Worm (Caenorhabditis elegans) whole organism, late embryonic: ENCODE results near the gene Y7A5A.6.

Experiments used
- C08G9.2 ChIP-seq: sonication (generic microtip); optimal IDR thresholded peaks from 2 replicates; lab custom pipeline; 2016; ENCODE audit warnings: mild to moderate bottlenecking, missing genetic modification characterization, moderate library complexity, missing compliant biosample characterization
- K02D7.2 ChIP-seq: sonication (generic microtip); optimal IDR thresholded peaks from 2 replicates; lab custom pipeline; 2017; ENCODE audit warnings: mild to moderate bottlenecking, missing genetic modification characterization, missing compliant biosample characterization
- T23F11.4 ChIP-seq: fragments of 200-800 bp; sonication (Bioruptor generic); optimal IDR thresholded peaks from 2 replicates; lab custom pipeline; 2018; ENCODE audit warnings: mild to moderate bottlenecking, missing genetic modification characterization, missing compliant biosample characterization
- ahr-1 ChIP-seq: sonication (generic microtip); optimal IDR thresholded peaks from 2 replicates; lab custom pipeline; 2016; ENCODE audit warnings: missing genetic modification characterization, missing compliant biosample characterization
- ceh-14 ChIP-seq: sonication (generic microtip); optimal IDR thresholded peaks from 2 replicates; lab custom pipeline; 2016; ENCODE audit warnings: missing genotype, missing genetic modification characterization, missing compliant biosample characterization
- ceh-18 ChIP-seq: sonication (generic microtip); optimal IDR thresholded peaks from 2 replicates; lab custom pipeline; 2016; ENCODE audit warnings: missing genetic modification characterization, missing compliant biosample characterization
- ceh-2 ChIP-seq: sonication (generic microtip); optimal IDR thresholded peaks from 2 replicates; lab custom pipeline; 2016; ENCODE audit warnings: missing genotype, missing genetic modification characterization, missing compliant biosample characterization
- ceh-24 ChIP-seq: sonication (generic microtip); optimal IDR thresholded peaks from 2 replicates; lab custom pipeline; 2016; ENCODE audit warnings: mild to moderate bottlenecking, missing genetic modification characterization, missing compliant biosample characterization
- ceh-48 ChIP-seq: sonication (generic microtip); optimal IDR thresholded peaks from 2 replicates; lab custom pipeline; 2016; ENCODE audit warnings: missing genetic modification characterization, inconsistent platforms, missing compliant biosample characterization
- dmd-4 ChIP-seq: sonication (generic microtip); optimal IDR thresholded peaks from 2 replicates; lab custom pipeline; 2016; ENCODE audit warnings: borderline replicate concordance, missing genetic modification characterization, missing compliant biosample characterization
- elt-2 ChIP-seq: sonication (generic microtip); optimal IDR thresholded peaks from 2 replicates; lab custom pipeline; 2016; ENCODE audit warnings: missing genetic modification reagents, missing genetic modification characterization, missing compliant biosample characterization
- elt-4 ChIP-seq: sonication (generic microtip); optimal IDR thresholded peaks from 2 replicates; lab custom pipeline; 2016; ENCODE audit warnings: missing genetic modification characterization, missing compliant biosample characterization
- ets-4 ChIP-seq: sonication (generic microtip); optimal IDR thresholded peaks from 2 replicates; lab custom pipeline; 2016; ENCODE audit warnings: missing genetic modification characterization, missing compliant biosample characterization
- fax-1 ChIP-seq: sonication (generic microtip); optimal IDR thresholded peaks from 2 replicates; lab custom pipeline; 2016; ENCODE audit warnings: missing genotype, missing genetic modification characterization, missing compliant biosample characterization
- fkh-10 ChIP-seq: fragments of 150-350 bp; optimal IDR thresholded peaks from 2 replicates; lab custom pipeline; 2014; ENCODE audit warnings: missing biosample characterization, missing genetic modification reagents, missing genetic modification characterization
- gmeb-2 ChIP-seq: sonication (generic microtip); optimal IDR thresholded peaks from 2 replicates; lab custom pipeline; 2016; ENCODE audit warnings: missing genetic modification characterization, inconsistent platforms, missing compliant biosample characterization
- hlh-15 ChIP-seq: sonication (generic microtip); optimal IDR thresholded peaks from 2 replicates; lab custom pipeline; 2016; ENCODE audit warnings: missing genetic modification characterization, missing compliant biosample characterization
- hlh-6 ChIP-seq: sonication (generic microtip); optimal IDR thresholded peaks from 2 replicates; lab custom pipeline; 2016; ENCODE audit warnings: missing genotype, missing genetic modification characterization, missing compliant biosample characterization
- lin-11 ChIP-seq: fragments of 200-800 bp; sonication (Bioruptor generic); optimal IDR thresholded peaks from 2 replicates; lab custom pipeline; 2018; ENCODE audit warnings: mild to moderate bottlenecking, missing genetic modification characterization, missing compliant biosample characterization
- madf-2 ChIP-seq: sonication (generic microtip); optimal IDR thresholded peaks from 2 replicates; lab custom pipeline; 2017; ENCODE audit warnings: missing genetic modification characterization, missing compliant biosample characterization
- nfya-1 ChIP-seq: sonication (generic microtip); optimal IDR thresholded peaks from 2 replicates; lab custom pipeline; 2017; ENCODE audit warnings: missing genetic modification characterization, mild to moderate bottlenecking, missing compliant biosample characterization, antibody characterized with exemption, moderate library complexity
- nhr-11 ChIP-seq: fragments of 150-350 bp; optimal IDR thresholded peaks from 2 replicates; lab custom pipeline; 2014; ENCODE audit warnings: missing biosample characterization, missing genetic modification characterization
- npax-4 ChIP-seq: sonication (generic microtip); optimal IDR thresholded peaks from 2 replicates; lab custom pipeline; 2016; ENCODE audit warnings: missing genetic modification characterization, missing compliant biosample characterization
- pax-1 ChIP-seq: fragments of 150-350 bp; optimal IDR thresholded peaks from 2 replicates; lab custom pipeline; 2014; ENCODE audit warnings: missing biosample characterization, missing genetic modification characterization
- pha-2 ChIP-seq: sonication (generic microtip); optimal IDR thresholded peaks from 2 replicates; lab custom pipeline; 2017; ENCODE audit warnings: mild to moderate bottlenecking, missing genetic modification characterization, missing compliant biosample characterization
- ref-2 ChIP-seq: sonication (generic microtip); optimal IDR thresholded peaks from 2 replicates; lab custom pipeline; 2016; ENCODE audit warnings: missing genetic modification characterization, missing compliant biosample characterization
- rnt-1 ChIP-seq: sonication (generic microtip); optimal IDR thresholded peaks from 2 replicates; lab custom pipeline; 2016; ENCODE audit warnings: missing genetic modification characterization, missing compliant biosample characterization
- sdc-2 ChIP-seq: sonication (generic microtip); optimal IDR thresholded peaks from 2 replicates; lab custom pipeline; 2016; ENCODE audit warnings: missing genotype, missing genetic modification characterization, missing compliant biosample characterization
- syd-9 ChIP-seq: sonication (generic microtip); optimal IDR thresholded peaks from 2 replicates; lab custom pipeline; 2016; ENCODE audit warnings: mild to moderate bottlenecking, missing genetic modification characterization, moderate library complexity, missing compliant biosample characterization
- tbx-2 ChIP-seq: sonication (generic microtip); optimal IDR thresholded peaks from 2 replicates; lab custom pipeline; 2016; ENCODE audit warnings: missing genetic modification characterization, missing compliant biosample characterization
- tbx-7 ChIP-seq: sonication (generic microtip); optimal IDR thresholded peaks from 2 replicates; lab custom pipeline; 2016; ENCODE audit warnings: missing genotype, missing genetic modification characterization, missing compliant biosample characterization
- unc-3 ChIP-seq, 2 experiments: fragments of 200-800 bp in 1 of 2; sonication (Bioruptor generic) in 1 of 2; sonication (generic microtip) in 1 of 2; conservative IDR thresholded peaks in 1 of 2; optimal IDR thresholded peaks in 1 of 2; 2 replicates each; pipeline versions ENCODE4 v1.3.6 to Lab custom; 2016 to 2022; ENCODE audit warnings: missing compliant biosample characterization in 2 of 2, missing genetic modification characterization in 2 of 2, missing genetic modification reagents in 1 of 2
- unc-42 ChIP-seq: sonication (generic microtip); optimal IDR thresholded peaks from 2 replicates; lab custom pipeline; 2016; ENCODE audit warnings: missing genotype, missing genetic modification characterization, missing compliant biosample characterization
- unc-86 ChIP-seq: sonication (generic microtip); optimal IDR thresholded peaks from 2 replicates; lab custom pipeline; 2016; ENCODE audit warnings: missing genetic modification characterization, missing compliant biosample characterization
- zip-5 ChIP-seq: sonication (generic microtip); optimal IDR thresholded peaks from 2 replicates; lab custom pipeline; 2016; ENCODE audit warnings: missing genetic modification characterization, missing compliant biosample characterization
- ztf-16 ChIP-seq: sonication (generic microtip); optimal IDR thresholded peaks from 2 replicates; lab custom pipeline; 2017; ENCODE audit warnings: missing genetic modification characterization, missing compliant biosample characterization

The Y7A5A.6 gene

DNA sequence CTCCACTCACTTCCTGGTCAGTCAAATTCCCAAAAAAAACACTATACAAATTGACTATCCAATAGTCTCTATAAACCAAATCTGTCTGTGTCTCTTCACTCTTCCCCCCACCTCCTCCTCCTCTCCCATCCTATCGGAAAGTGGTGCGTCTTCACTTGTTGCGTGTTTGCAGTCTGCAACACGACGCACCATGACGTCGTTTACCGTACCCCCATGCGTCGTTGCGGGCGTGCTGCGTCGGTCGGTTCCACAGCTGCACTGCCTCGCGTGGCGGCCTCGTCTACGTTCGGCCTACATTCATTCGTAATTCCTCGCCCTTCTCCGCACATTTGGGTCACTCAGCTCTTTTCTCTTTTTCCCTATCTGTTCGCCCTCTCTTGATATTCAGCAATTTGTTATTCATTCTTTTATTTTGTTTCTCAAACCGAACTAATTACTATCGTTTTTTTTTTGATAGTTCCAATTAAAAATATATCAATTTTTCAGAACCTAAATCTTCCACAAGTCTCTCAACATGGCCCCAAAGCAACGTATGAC lies 41.7 kb upstream of the Y7A5A.6 start, which contains the start of gene serp-1.1 (continued):
- no peak for TF ChIP-seq K02D7.2
- TF ChIP-seq pax-1 (tag; lab: Kevin White, UChicago) = peak; percentile 64
- peak; percentile 81 for TF ChIP-seq syd-9 (tag; lab: Kevin White, UChicago)
- peak; percentile 81 for TF ChIP-seq ceh-2
- no peak for TF ChIP-seq ceh-24
- TF ChIP-seq nhr-11 (tag; lab: Kevin White, UChicago) = no peak
- TF ChIP-seq ceh-14 = peak; percentile 82
- TF ChIP-seq zip-5 = no peak
- TF ChIP-seq ceh-48 (tag; lab: Kevin White, UChicago) = peak; percentile 45
- peak; percentile 43 for TF ChIP-seq fax-1 (tag; lab: Kevin White, UChicago)
- TF ChIP-seq tbx-2 (tag; lab: Kevin White, UChicago) = peak; percentile 97
- peak; percentile 55 for TF ChIP-seq T23F11.4
- peak; percentile 97 for TF ChIP-seq ceh-18 (tag; lab: Kevin White, UChicago)
- peak; percentile 5 for TF ChIP-seq ahr-1 (tag; lab: Kevin White, UChicago)
- TF ChIP-seq pha-2 (tag; lab: Kevin White, UChicago) = peak; percentile 67
- peak; percentile 25 for TF ChIP-seq fkh-10 (GFP tag; lab: Kevin White, UChicago)
- no peak for TF ChIP-seq elt-4 (tag; lab: Kevin White, UChicago)
- peak; percentile 99 for TF ChIP-seq nfya-1
- TF ChIP-seq ztf-16 (tag; lab: Kevin White, UChicago) = peak; percentile 84
- TF ChIP-seq dmd-4 (tag; lab: Kevin White, UChicago) = peak; percentile 75

DNA sequence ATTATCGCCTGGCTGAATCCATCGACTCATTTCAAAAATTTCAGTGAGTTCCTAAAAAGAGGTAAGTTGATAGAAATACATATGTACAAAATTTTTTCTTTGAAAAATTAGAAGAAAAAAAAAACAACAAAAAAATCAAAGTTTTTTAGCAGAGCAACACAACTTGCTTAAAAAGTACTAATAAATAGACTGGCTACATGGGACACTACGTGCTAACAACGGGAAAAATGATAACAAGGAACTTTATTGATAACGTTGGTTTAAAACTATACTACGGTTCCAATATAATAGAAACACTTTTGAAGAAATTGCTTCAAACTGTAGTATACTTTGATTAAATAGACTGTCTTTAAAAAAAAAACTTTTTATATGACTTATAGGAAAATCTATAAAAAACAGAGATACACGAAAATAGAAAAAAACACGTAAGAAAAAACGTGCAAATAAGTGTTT lies 39.0 kb upstream of the Y7A5A.6 start, which contains the start of gene acox-1.6:
Gene acox-1.6, minus strand, starts transcription at position 51 of the 453 bp plus-strand sequence.
- no peak for TF ChIP-seq gmeb-2
- TF ChIP-seq elt-2 (tag; lab: Kevin White, UChicago) = peak; percentile 41

DNA sequence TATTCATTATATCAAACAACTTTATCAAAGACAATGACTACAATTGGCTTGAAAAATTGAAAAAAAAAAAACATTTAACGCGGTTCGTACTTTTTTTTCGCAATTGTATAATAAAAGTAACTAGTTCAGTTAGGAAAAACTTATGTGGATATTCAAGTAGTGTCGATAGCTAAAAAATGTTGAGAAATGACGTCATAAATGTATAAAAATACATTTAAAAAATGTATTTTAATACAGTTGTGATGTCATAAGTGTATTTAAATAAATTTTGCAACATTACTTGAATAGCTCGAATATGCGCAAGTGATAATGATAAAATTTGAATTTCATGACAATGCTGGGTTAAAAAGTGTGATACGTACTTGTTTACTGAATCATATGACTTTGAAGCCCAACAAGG lies 32.0 kb upstream of the Y7A5A.6 start:
- no peak for TF ChIP-seq C08G9.2 (tag; lab: Kevin White, UChicago)
- TF ChIP-seq ceh-18 (tag; lab: Kevin White, UChicago) = no peak
- no peak for TF ChIP-seq ets-4 (tag; lab: Kevin White, UChicago)
- no peak for TF ChIP-seq unc-86
- TF ChIP-seq ceh-48 (tag; lab: Kevin White, UChicago) = no peak
- TF ChIP-seq ref-2 (tag; lab: Kevin White, UChicago) = no peak
- TF ChIP-seq rnt-1 (tag; lab: Kevin White, UChicago) = no peak
- no peak for TF ChIP-seq ztf-16 (tag; lab: Kevin White, UChicago)
- TF ChIP-seq tbx-7 (tag; lab: Kevin White, UChicago) = no peak
- no peak for TF ChIP-seq hlh-6
- TF ChIP-seq pax-1 (tag; lab: Kevin White, UChicago) = no peak
- no peak for TF ChIP-seq unc-42
- TF ChIP-seq nhr-11 (tag; lab: Kevin White, UChicago) = no peak

DNA sequence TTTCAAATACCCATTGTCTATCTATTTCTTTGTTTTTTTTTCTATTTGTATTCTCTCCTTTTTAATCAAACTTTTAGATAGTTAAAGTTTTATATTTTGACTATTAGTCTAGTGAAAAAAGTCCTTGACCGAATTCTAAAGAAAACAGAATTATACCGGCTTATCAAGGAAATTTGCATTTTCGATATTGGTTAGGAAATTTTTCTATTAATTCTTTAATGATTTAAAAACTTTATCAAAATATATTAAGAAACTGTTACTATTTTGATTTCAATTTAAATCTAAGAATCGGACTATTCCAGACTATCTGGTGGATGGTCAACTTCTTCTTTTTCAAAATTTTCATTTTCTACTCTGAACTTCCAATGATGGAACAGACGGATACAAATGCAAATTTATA lies 28.6 kb upstream of the Y7A5A.6 start, which contains the start of gene Y7A5A.20:
Gene Y7A5A.20, plus strand, starts transcription at position 301 of the 400 bp plus-strand sequence.
- TF ChIP-seq npax-4 (tag; lab: Kevin White, UChicago) = no peak
- TF ChIP-seq sdc-2 (tag; lab: Kevin White, UChicago) = no peak
- TF ChIP-seq nfya-1 = no peak
- no peak for TF ChIP-seq unc-3 (GFP tag; conservative IDR thresholded peaks at IDR 0.05; lab: Robert Waterston, UW)
- TF ChIP-seq unc-3 (tag; optimal IDR thresholded peaks at IDR 0.05; lab: Kevin White, UChicago) = no peak
- TF ChIP-seq unc-86 = no peak
- TF ChIP-seq hlh-15 (tag; lab: Kevin White, UChicago) = no peak
- TF ChIP-seq pha-2 (tag; lab: Kevin White, UChicago) = no peak
- TF ChIP-seq madf-2 (tag; lab: Kevin White, UChicago) = no peak
- no peak for TF ChIP-seq elt-4 (tag; lab: Kevin White, UChicago)
- TF ChIP-seq ztf-16 (tag; lab: Kevin White, UChicago) = no peak
- TF ChIP-seq lin-11 (tag; lab: Kevin White, UChicago) = no peak
